Worm (Caenorhabditis elegans) whole organism, late embryonic: Measurements from ENCODE around the gene abhd-3.2.

Experiments used
- C08G9.2 ChIP-seq: sonication (generic microtip); optimal IDR thresholded peaks from 2 replicates; lab custom pipeline; 2016; ENCODE audit warnings: mild to moderate bottlenecking, missing genetic modification characterization, moderate library complexity, missing compliant biosample characterization
- C38D4.7 ChIP-seq: fragments of 200-800 bp; sonication (Bioruptor generic); optimal IDR thresholded peaks from 2 replicates; lab custom pipeline; 2018; ENCODE audit warnings: mild to moderate bottlenecking, missing genetic modification characterization, moderate library complexity, missing compliant biosample characterization
- F13H6.1 ChIP-seq: sonication (generic microtip); optimal IDR thresholded peaks from 2 replicates; lab custom pipeline; 2016; ENCODE audit warnings: missing genetic modification characterization, missing compliant biosample characterization
- T23F11.4 ChIP-seq: fragments of 200-800 bp; sonication (Bioruptor generic); optimal IDR thresholded peaks from 2 replicates; lab custom pipeline; 2018; ENCODE audit warnings: mild to moderate bottlenecking, missing genetic modification characterization, missing compliant biosample characterization
- Y22D7AL.16 ChIP-seq: sonication (generic microtip); optimal IDR thresholded peaks from 2 replicates; lab custom pipeline; 2016; ENCODE audit warnings: missing genetic modification characterization, missing compliant biosample characterization
- ahr-1 ChIP-seq: sonication (generic microtip); optimal IDR thresholded peaks from 2 replicates; lab custom pipeline; 2016; ENCODE audit warnings: missing genetic modification characterization, missing compliant biosample characterization
- ceh-14 ChIP-seq: sonication (generic microtip); optimal IDR thresholded peaks from 2 replicates; lab custom pipeline; 2016; ENCODE audit warnings: missing genotype, missing genetic modification characterization, missing compliant biosample characterization
- ceh-19 ChIP-seq: fragments of 200-800 bp; sonication (Bioruptor generic); optimal IDR thresholded peaks from 2 replicates; lab custom pipeline; 2018; ENCODE audit warnings: mild to moderate bottlenecking, missing genetic modification characterization, missing compliant biosample characterization
- ceh-2 ChIP-seq: sonication (generic microtip); optimal IDR thresholded peaks from 2 replicates; lab custom pipeline; 2016; ENCODE audit warnings: missing genotype, missing genetic modification characterization, missing compliant biosample characterization
- ceh-24 ChIP-seq: sonication (generic microtip); optimal IDR thresholded peaks from 2 replicates; lab custom pipeline; 2016; ENCODE audit warnings: mild to moderate bottlenecking, missing genetic modification characterization, missing compliant biosample characterization
- ceh-30 ChIP-seq: fragments of 150-350 bp; optimal IDR thresholded peaks from 2 replicates; lab custom pipeline; 2014; ENCODE audit warnings: missing biosample characterization, missing genetic modification characterization
- ceh-31 ChIP-seq: sonication (generic microtip); optimal IDR thresholded peaks from 2 replicates; lab custom pipeline; 2016; ENCODE audit warnings: missing genetic modification characterization, missing compliant biosample characterization
- ceh-34 ChIP-seq: sonication (generic microtip); optimal IDR thresholded peaks from 2 replicates; lab custom pipeline; 2016; ENCODE audit warnings: mild to moderate bottlenecking, missing genetic modification characterization, missing compliant biosample characterization
- ceh-48 ChIP-seq: sonication (generic microtip); optimal IDR thresholded peaks from 2 replicates; lab custom pipeline; 2016; ENCODE audit warnings: missing genetic modification characterization, inconsistent platforms, missing compliant biosample characterization
- ceh-9 ChIP-seq: sonication (generic microtip); optimal IDR thresholded peaks from 2 replicates; lab custom pipeline; 2016; ENCODE audit warnings: mild to moderate bottlenecking, missing genetic modification characterization, inconsistent platforms, missing compliant biosample characterization
- dve-1 ChIP-seq: sonication (generic microtip); optimal IDR thresholded peaks from 2 replicates; lab custom pipeline; 2017; ENCODE audit warnings: antibody characterized with exemption, mild to moderate bottlenecking, missing genetic modification characterization, missing compliant biosample characterization
- elt-2 ChIP-seq: sonication (generic microtip); optimal IDR thresholded peaks from 2 replicates; lab custom pipeline; 2016; ENCODE audit warnings: missing genetic modification reagents, missing genetic modification characterization, missing compliant biosample characterization
- ets-4 ChIP-seq: sonication (generic microtip); optimal IDR thresholded peaks from 2 replicates; lab custom pipeline; 2016; ENCODE audit warnings: missing genetic modification characterization, missing compliant biosample characterization
- eyg-1 ChIP-seq: sonication (generic microtip); optimal IDR thresholded peaks from 2 replicates; lab custom pipeline; 2016; ENCODE audit warnings: missing genotype, missing genetic modification characterization, missing compliant biosample characterization
- fkh-10 ChIP-seq: fragments of 150-350 bp; optimal IDR thresholded peaks from 2 replicates; lab custom pipeline; 2014; ENCODE audit warnings: missing biosample characterization, missing genetic modification reagents, missing genetic modification characterization
- fkh-6 ChIP-seq: sonication (generic microtip); optimal IDR thresholded peaks from 2 replicates; lab custom pipeline; 2016; ENCODE audit warnings: missing genetic modification characterization, missing compliant biosample characterization
- gmeb-2 ChIP-seq: sonication (generic microtip); optimal IDR thresholded peaks from 2 replicates; lab custom pipeline; 2016; ENCODE audit warnings: missing genetic modification characterization, inconsistent platforms, missing compliant biosample characterization
- hlh-13 ChIP-seq: fragments of 200-800 bp; sonication (Bioruptor generic); optimal IDR thresholded peaks from 2 replicates; lab custom pipeline; 2018; ENCODE audit warnings: mild to moderate bottlenecking, missing genetic modification characterization, missing compliant biosample characterization
- hlh-15 ChIP-seq: sonication (generic microtip); optimal IDR thresholded peaks from 2 replicates; lab custom pipeline; 2016; ENCODE audit warnings: missing genetic modification characterization, missing compliant biosample characterization
- hlh-30 ChIP-seq: sonication (generic microtip); optimal IDR thresholded peaks from 2 replicates; lab custom pipeline; 2017; ENCODE audit warnings: antibody characterized with exemption, missing genetic modification characterization, missing compliant biosample characterization; ENCODE audit not compliant: insufficient read depth
- hlh-6 ChIP-seq: sonication (generic microtip); optimal IDR thresholded peaks from 2 replicates; lab custom pipeline; 2016; ENCODE audit warnings: missing genotype, missing genetic modification characterization, missing compliant biosample characterization
- lim-6 ChIP-seq: sonication (generic microtip); optimal IDR thresholded peaks from 2 replicates; lab custom pipeline; 2016; ENCODE audit warnings: missing genetic modification characterization, missing compliant biosample characterization
- mec-3 ChIP-seq: sonication (generic microtip); optimal IDR thresholded peaks from 2 replicates; lab custom pipeline; 2016; ENCODE audit warnings: borderline replicate concordance, missing genetic modification characterization, missing compliant biosample characterization
- nhr-11 ChIP-seq: fragments of 150-350 bp; optimal IDR thresholded peaks from 2 replicates; lab custom pipeline; 2014; ENCODE audit warnings: missing biosample characterization, missing genetic modification characterization
- nhr-232 ChIP-seq: sonication (generic microtip); optimal IDR thresholded peaks from 2 replicates; lab custom pipeline; 2016; ENCODE audit warnings: missing genetic modification characterization, missing compliant biosample characterization
- npax-4 ChIP-seq: sonication (generic microtip); optimal IDR thresholded peaks from 2 replicates; lab custom pipeline; 2016; ENCODE audit warnings: missing genetic modification characterization, missing compliant biosample characterization
- pag-3 ChIP-seq: sonication (generic microtip); optimal IDR thresholded peaks from 2 replicates; lab custom pipeline; 2016; ENCODE audit warnings: missing compliant biosample characterization, missing genetic modification characterization, borderline replicate concordance
- pqm-1 ChIP-seq: sonication (generic microtip); optimal IDR thresholded peaks from 2 replicates; lab custom pipeline; 2016; ENCODE audit warnings: missing genetic modification characterization, missing compliant biosample characterization
- ref-2 ChIP-seq: sonication (generic microtip); optimal IDR thresholded peaks from 2 replicates; lab custom pipeline; 2016; ENCODE audit warnings: missing genetic modification characterization, missing compliant biosample characterization
- sdc-2 ChIP-seq: sonication (generic microtip); optimal IDR thresholded peaks from 2 replicates; lab custom pipeline; 2016; ENCODE audit warnings: missing genotype, missing genetic modification characterization, missing compliant biosample characterization
- sox-4 ChIP-seq: sonication (generic microtip); optimal IDR thresholded peaks from 2 replicates; lab custom pipeline; 2017; ENCODE audit warnings: mild to moderate bottlenecking, missing genetic modification characterization, inconsistent platforms, missing compliant biosample characterization
- ttx-3 ChIP-seq: sonication (generic microtip); optimal IDR thresholded peaks from 2 replicates; lab custom pipeline; 2016; ENCODE audit warnings: missing genetic modification reagents, missing genetic modification characterization, missing compliant biosample characterization
- unc-3 ChIP-seq, 2 experiments: fragments of 200-800 bp in 1 of 2; sonication (Bioruptor generic) in 1 of 2; sonication (generic microtip) in 1 of 2; conservative IDR thresholded peaks in 1 of 2; optimal IDR thresholded peaks in 1 of 2; 2 replicates each; pipeline versions ENCODE4 v1.3.6 to Lab custom; 2016 to 2022; ENCODE audit warnings: missing compliant biosample characterization in 2 of 2, missing genetic modification characterization in 2 of 2, missing genetic modification reagents in 1 of 2
- unc-42 ChIP-seq: sonication (generic microtip); optimal IDR thresholded peaks from 2 replicates; lab custom pipeline; 2016; ENCODE audit warnings: missing genotype, missing genetic modification characterization, missing compliant biosample characterization
- unc-86 ChIP-seq: sonication (generic microtip); optimal IDR thresholded peaks from 2 replicates; lab custom pipeline; 2016; ENCODE audit warnings: missing genetic modification characterization, missing compliant biosample characterization
- zip-5 ChIP-seq: sonication (generic microtip); optimal IDR thresholded peaks from 2 replicates; lab custom pipeline; 2016; ENCODE audit warnings: missing genetic modification characterization, missing compliant biosample characterization
- ztf-16 ChIP-seq: sonication (generic microtip); optimal IDR thresholded peaks from 2 replicates; lab custom pipeline; 2017; ENCODE audit warnings: missing genetic modification characterization, missing compliant biosample characterization

The abhd-3.2 gene

ce11 chrX:949466-949865 is 28.3 kb downstream of the abhd-3.2 start (continued):
- TF ChIP-seq ceh-19 (GFP tag; lab: Kevin White, UChicago), result peak; percentile 79
- peak; percentile 53 for TF ChIP-seq lim-6 (tag; lab: Kevin White, UChicago)
- TF ChIP-seq elt-2, result peak; percentile 35
- TF ChIP-seq pqm-1 (tag; lab: Kevin White, UChicago), result no peak
- TF ChIP-seq C38D4.7, result no peak
- peak; percentile 97 for TF ChIP-seq ceh-31
- TF ChIP-seq ceh-30 (tag; lab: Kevin White, UChicago), result peak; percentile 95
- TF ChIP-seq nhr-11, result no peak
- TF ChIP-seq fkh-6 (tag; lab: Kevin White, UChicago), result peak; percentile 27
- peak; percentile 90 for TF ChIP-seq sdc-2
- TF ChIP-seq Y22D7AL.16, result peak; percentile 7
- TF ChIP-seq ceh-14 (tag; lab: Kevin White, UChicago), result peak; percentile 79
- TF ChIP-seq ceh-2 (tag; lab: Kevin White, UChicago), result peak; percentile 83
- TF ChIP-seq sox-4 (tag; lab: Kevin White, UChicago), result peak; percentile 43
- TF ChIP-seq T23F11.4, result peak; percentile 39
- TF ChIP-seq ref-2, result peak; percentile 94
- TF ChIP-seq ttx-3 (tag; lab: Kevin White, UChicago), result peak; percentile 59
- TF ChIP-seq F13H6.1 (tag; lab: Kevin White, UChicago), result peak; percentile 47
- TF ChIP-seq eyg-1 (tag; lab: Kevin White, UChicago), result peak; percentile 49
- peak; percentile 27 for TF ChIP-seq ceh-48 (tag; lab: Kevin White, UChicago)
- TF ChIP-seq ceh-24 (tag; lab: Kevin White, UChicago), result no peak
- TF ChIP-seq hlh-13 (GFP tag; lab: Kevin White, UChicago), result no peak
- TF ChIP-seq unc-86 (tag; lab: Kevin White, UChicago), result peak; percentile 51
- TF ChIP-seq ztf-16, result peak; percentile 64
- TF ChIP-seq zip-5, result no peak
- TF ChIP-seq ets-4 (tag; lab: Kevin White, UChicago), result peak; percentile 42
- TF ChIP-seq unc-42 (tag; lab: Kevin White, UChicago), result peak; percentile 91
- TF ChIP-seq hlh-30 (tag; lab: Kevin White, UChicago), result peak; percentile 79
- TF ChIP-seq npax-4 (tag; lab: Kevin White, UChicago), result no peak
- no peak for TF ChIP-seq hlh-15 (tag; lab: Kevin White, UChicago)
- TF ChIP-seq fkh-10, result peak; percentile 90
- peak; percentile 66 for TF ChIP-seq C08G9.2 (tag; lab: Kevin White, UChicago)
- TF ChIP-seq dve-1 (tag; lab: Kevin White, UChicago), result peak; percentile 94
- peak; percentile 57 for TF ChIP-seq hlh-6 (tag; lab: Kevin White, UChicago)
- TF ChIP-seq gmeb-2, result peak; percentile 1
- TF ChIP-seq, all 69 proteins: peak for 50

ce11 chrX:948783-949182 is 29.0 kb downstream of the abhd-3.2 start, which contains the start of gene sms-2:
Gene sms-2, minus strand, starts transcription at chrX:948883.
- no peak for TF ChIP-seq unc-42 (tag; lab: Kevin White, UChicago)
- no peak for TF ChIP-seq pag-3 (tag; lab: Kevin White, UChicago)
- no peak for TF ChIP-seq ahr-1 (tag; lab: Kevin White, UChicago)
- no peak for TF ChIP-seq mec-3 (tag; lab: Kevin White, UChicago)
- no peak for TF ChIP-seq ceh-34 (tag; lab: Kevin White, UChicago)
- TF ChIP-seq ceh-9 (tag; lab: Kevin White, UChicago), result no peak
- no peak for TF ChIP-seq hlh-15 (tag; lab: Kevin White, UChicago)
- TF ChIP-seq T23F11.4, result no peak
- TF ChIP-seq unc-3 (GFP tag; conservative IDR thresholded peaks at IDR 0.05; lab: Robert Waterston, UW), result no peak
- TF ChIP-seq unc-3 (tag; optimal IDR thresholded peaks at IDR 0.05; lab: Kevin White, UChicago), result no peak
- TF ChIP-seq nhr-232, result no peak
- TF ChIP-seq hlh-6 (tag; lab: Kevin White, UChicago), result no peak
- TF ChIP-seq npax-4 (tag; lab: Kevin White, UChicago), result no peak
